Fruit fly (Drosophila melanogaster) whole organism, embryonic: ENCODE measurements around the gene Rchy1.

ENCODE experiments used
- Atf-2 ChIP-seq: fragments of 200-800 bp; sonication (Bioruptor generic); optimal IDR thresholded peaks from 2 replicates; lab custom pipeline; 2016; ENCODE audit warnings: missing biosample characterization, missing genetic modification characterization
- CG10321 ChIP-seq: fragments of 200-800 bp; sonication (Bioruptor generic); IDR thresholded peaks from 2 replicates; pipeline ENCODE4 v1.3.6; 2022; ENCODE audit warnings: missing biosample characterization, missing genetic modification characterization
- CG11093 ChIP-seq: fragments of 200-800 bp; sonication (Bioruptor generic); IDR thresholded peaks from 3 replicates; pipeline ENCODE4 v1.3.6; 2022; ENCODE audit warnings: missing biosample characterization, missing genetic modification characterization
- CG13123 ChIP-seq: fragments of 200-800 bp; sonication (Bioruptor generic); optimal IDR thresholded peaks from 2 replicates; lab custom pipeline; 2016; ENCODE audit warnings: missing biosample characterization, missing genetic modification characterization
- CG13296 ChIP-seq: fragments of 200-800 bp; sonication (Bioruptor generic); optimal IDR thresholded peaks from 3 replicates; lab custom pipeline; 2018; ENCODE audit warnings: missing biosample characterization, mild to moderate bottlenecking, missing genetic modification characterization
- CG13624 ChIP-seq: fragments of 200-800 bp; sonication (Bioruptor generic); optimal IDR thresholded peaks from 2 replicates; lab custom pipeline; 2016; ENCODE audit warnings: missing biosample characterization, missing genetic modification characterization
- CG14667 ChIP-seq: fragments of 200-800 bp; sonication (Bioruptor generic); IDR thresholded peaks from 2 replicates; pipeline ENCODE4 v1.3.6; 2022; ENCODE audit warnings: missing biosample characterization, missing genetic modification characterization
- CG17186 ChIP-seq: fragments of 200-800 bp; sonication (Bioruptor generic); optimal IDR thresholded peaks from 3 replicates; lab custom pipeline; 2017; ENCODE audit warnings: missing biosample characterization, missing genetic modification reagents, missing genetic modification characterization
- CG17385 ChIP-seq: fragments of 200-800 bp; sonication (Bioruptor generic); optimal IDR thresholded peaks from 3 replicates; lab custom pipeline; 2018; ENCODE audit warnings: missing biosample characterization, mild to moderate bottlenecking, missing genetic modification characterization
- CG1792 ChIP-seq: fragments of 200-800 bp; sonication (Bioruptor generic); optimal IDR thresholded peaks from 2 replicates; lab custom pipeline; 2016; ENCODE audit warnings: missing biosample characterization, missing genetic modification characterization
- CG18011 ChIP-seq: fragments of 200-800 bp; sonication (Bioruptor generic); optimal IDR thresholded peaks from 2 replicates; lab custom pipeline; 2017; ENCODE audit warnings: missing biosample characterization, missing genetic modification characterization, mild to moderate bottlenecking, moderate library complexity, missing genotype
- CG2120 ChIP-seq: fragments of 200-800 bp; sonication (Bioruptor generic); optimal IDR thresholded peaks from 3 replicates; lab custom pipeline; 2016; ENCODE audit warnings: missing biosample characterization, missing genetic modification characterization
- CG34224 ChIP-seq: fragments of 200-800 bp; sonication (Bioruptor generic); IDR thresholded peaks from 3 replicates; pipeline ENCODE4 v1.3.6; 2022; ENCODE audit warnings: missing biosample characterization, missing genetic modification characterization; ENCODE audit not compliant: partially characterized antibody
- CG3838 ChIP-seq: fragments of 200-800 bp; sonication (Bioruptor generic); optimal IDR thresholded peaks from 3 replicates; lab custom pipeline; 2016; ENCODE audit warnings: missing biosample characterization, missing genetic modification characterization
- CG4328 ChIP-seq: fragments of 200-800 bp; sonication (Bioruptor generic); optimal IDR thresholded peaks from 3 replicates; lab custom pipeline; 2017; ENCODE audit warnings: missing biosample characterization, missing genetic modification reagents, missing genetic modification characterization
- CG4424 ChIP-seq: fragments of 200-800 bp; sonication (Bioruptor generic); optimal IDR thresholded peaks from 3 replicates; lab custom pipeline; 2016; ENCODE audit warnings: missing biosample characterization, missing genetic modification characterization
- CG8388 ChIP-seq: fragments of 200-800 bp; sonication (Bioruptor generic); optimal IDR thresholded peaks from 2 replicates; lab custom pipeline; 2019; ENCODE audit warnings: missing biosample characterization, mild to moderate bottlenecking, missing genetic modification characterization, moderate library complexity
- CG9437 ChIP-seq: fragments of 200-800 bp; sonication (Bioruptor generic); optimal IDR thresholded peaks from 2 replicates; lab custom pipeline; 2018; ENCODE audit warnings: missing biosample characterization, mild to moderate bottlenecking, missing genetic modification characterization
- CG9609 ChIP-seq: fragments of 200-800 bp; sonication (Bioruptor generic); optimal IDR thresholded peaks from 3 replicates; lab custom pipeline; 2016; ENCODE audit warnings: missing biosample characterization, missing genetic modification characterization
- CG9797 ChIP-seq: fragments of 200-800 bp; sonication (Bioruptor generic); optimal IDR thresholded peaks from 3 replicates; lab custom pipeline; 2018; ENCODE audit warnings: missing biosample characterization, mild to moderate bottlenecking, missing genetic modification characterization
- CG9932 ChIP-seq: fragments of 200-800 bp; sonication (Bioruptor generic); IDR thresholded peaks from 2 replicates; pipeline ENCODE4 v1.3.6; 2022; ENCODE audit warnings: missing biosample characterization, missing genetic modification characterization
- D19B ChIP-seq: fragments of 200-800 bp; sonication (Bioruptor generic); optimal IDR thresholded peaks from 2 replicates; lab custom pipeline; 2017; ENCODE audit warnings: missing biosample characterization, mild to moderate bottlenecking, missing genetic modification characterization
- Dbx ChIP-seq: fragments of 200-800 bp; sonication (Bioruptor generic); IDR thresholded peaks from 3 replicates; pipeline ENCODE4 v1.3.6; 2022; ENCODE audit warnings: missing biosample characterization, missing genetic modification characterization
- Deaf1 ChIP-seq: fragments of 200-800 bp; optimal IDR thresholded peaks from 3 replicates; lab custom pipeline; 2019; ENCODE audit warnings: missing biosample characterization, mild to moderate bottlenecking, missing genetic modification characterization, moderate library complexity
- Dip2 ChIP-seq: fragments of 200-800 bp; sonication (Bioruptor generic); IDR thresholded peaks from 2 replicates; pipeline ENCODE4 v1.3.6; 2022; ENCODE audit warnings: missing biosample characterization, missing genetic modification characterization
- Doc2 ChIP-seq: fragments of 200-800 bp; sonication (Bioruptor generic); IDR thresholded peaks from 2 replicates; pipeline ENCODE4 v1.3.6; 2022; ENCODE audit warnings: missing biosample characterization, missing genetic modification characterization
- E2f2 ChIP-seq: fragments of 200-800 bp; sonication (Bioruptor generic); IDR thresholded peaks from 2 replicates; pipeline ENCODE4 v1.3.6; 2022; ENCODE audit warnings: missing biosample characterization, missing genetic modification characterization
- Hr3 ChIP-seq: fragments of 200-800 bp; sonication (Bioruptor generic); optimal IDR thresholded peaks from 3 replicates; lab custom pipeline; 2016; ENCODE audit warnings: missing biosample characterization, missing genetic modification characterization
- MTF-1 ChIP-seq: fragments of 200-800 bp; sonication (Bioruptor generic); optimal IDR thresholded peaks from 2 replicates; lab custom pipeline; 2018; ENCODE audit warnings: missing biosample characterization, mild to moderate bottlenecking, missing genetic modification characterization, borderline replicate concordance
- Myb ChIP-seq: fragments of 200-800 bp; sonication (Bioruptor generic); optimal IDR thresholded peaks from 2 replicates; lab custom pipeline; 2016; ENCODE audit warnings: missing biosample characterization, missing genetic modification characterization
- Nf-YA ChIP-seq: fragments of 200-800 bp; sonication (Bioruptor generic); IDR thresholded peaks from 2 replicates; pipeline ENCODE4 v1.3.6; 2022; ENCODE audit warnings: missing biosample characterization, missing genetic modification characterization
- Six4 ChIP-seq: fragments of 200-800 bp; sonication (Bioruptor generic); optimal IDR thresholded peaks from 2 replicates; lab custom pipeline; 2016; ENCODE audit warnings: missing biosample characterization, missing genetic modification characterization
- Trl ChIP-seq, 3 experiments: fragments of >200 bp in 2 of 3; fragments of 200-800 bp in 1 of 3; sonication (Bioruptor generic) in 1 of 3; optimal IDR thresholded peaks; 2 replicates in 1 of 3; 3 replicates in 2 of 3; lab custom pipeline; 2016 to 2017; ENCODE audit warnings: missing biosample characterization in 1 of 3, missing genetic modification characterization in 1 of 3
- Xrp1 ChIP-seq: fragments of 200-800 bp; sonication (Bioruptor generic); IDR thresholded peaks from 2 replicates; pipeline ENCODE4 v1.3.6; 2022; ENCODE audit warnings: missing biosample characterization, missing genetic modification characterization
- ara ChIP-seq: fragments of 200-800 bp; sonication (Bioruptor generic); IDR thresholded peaks from 2 replicates; pipeline ENCODE4 v1.3.6; 2022; ENCODE audit warnings: missing biosample characterization, missing genetic modification characterization
- chif ChIP-seq, 2 experiments: fragments of 200-800 bp; sonication (Bioruptor generic); optimal IDR thresholded peaks; 3 replicates each; lab custom pipeline; 2016; ENCODE audit warnings: missing biosample characterization in 2 of 2, missing genetic modification characterization in 2 of 2
- da ChIP-seq: fragments of 200-800 bp; sonication (Bioruptor generic); optimal IDR thresholded peaks from 2 replicates; lab custom pipeline; 2016; ENCODE audit warnings: missing biosample characterization, missing genetic modification characterization
- dmrt11E ChIP-seq: fragments of 200-800 bp; sonication (Bioruptor generic); optimal IDR thresholded peaks from 3 replicates; lab custom pipeline; 2018; ENCODE audit warnings: missing biosample characterization, mild to moderate bottlenecking, missing genetic modification characterization, moderate library complexity
- gce ChIP-seq: fragments of 200-800 bp; sonication (Bioruptor generic); IDR thresholded peaks from 3 replicates; pipeline ENCODE4 v1.3.6; 2022; ENCODE audit warnings: missing biosample characterization, missing genetic modification characterization
- hth ChIP-seq: fragments of >200 bp; optimal IDR thresholded peaks from 2 replicates; lab custom pipeline; 2017; ENCODE audit warnings: inconsistent platforms
- insv ChIP-seq, 2 experiments: fragments of 200-800 bp; sonication (Bioruptor generic); optimal IDR thresholded peaks; 3 replicates each; lab custom pipeline; 2016 to 2018; ENCODE audit warnings: missing biosample characterization in 2 of 2, missing genetic modification characterization in 2 of 2
- lov ChIP-seq, 2 experiments: fragments of 200-800 bp in 1 of 2; fragments of >200 bp in 1 of 2; sonication (Bioruptor generic) in 1 of 2; IDR thresholded peaks in 1 of 2; optimal IDR thresholded peaks in 1 of 2; 2 replicates in 1 of 2; 3 replicates in 1 of 2; pipeline versions ENCODE4 v1.3.6 to Lab custom; 2017 to 2022; ENCODE audit warnings: missing biosample characterization in 1 of 2, missing genetic modification characterization in 1 of 2
- salm ChIP-seq: fragments of 200-800 bp; sonication (Bioruptor generic); optimal IDR thresholded peaks from 2 replicates; lab custom pipeline; 2018; ENCODE audit warnings: missing biosample characterization, mild to moderate bottlenecking, missing genetic modification characterization
- sima ChIP-seq: fragments of 200-800 bp; sonication (Bioruptor generic); optimal IDR thresholded peaks from 2 replicates; lab custom pipeline; 2016; ENCODE audit warnings: missing biosample characterization, missing genetic modification characterization
- sisA ChIP-seq: fragments of 200-800 bp; sonication (Bioruptor generic); IDR thresholded peaks from 2 replicates; pipeline ENCODE4 v1.3.6; 2022; ENCODE audit warnings: missing biosample characterization, missing genetic modification characterization
- slbo ChIP-seq: fragments of 200-800 bp; sonication (Bioruptor generic); IDR thresholded peaks from 2 replicates; pipeline ENCODE4 v1.3.6; 2022; ENCODE audit warnings: missing biosample characterization, missing genetic modification characterization
- stwl ChIP-seq: fragments of 200-800 bp; sonication (Bioruptor generic); optimal IDR thresholded peaks from 3 replicates; lab custom pipeline; 2018; ENCODE audit warnings: missing biosample characterization, mild to moderate bottlenecking, missing genetic modification characterization, moderate library complexity
- zen ChIP-seq: fragments of 200-800 bp; sonication (Bioruptor generic); optimal IDR thresholded peaks from 3 replicates; lab custom pipeline; 2018; ENCODE audit warnings: missing biosample characterization, mild to moderate bottlenecking, missing genetic modification characterization, moderate library complexity

Gene Rchy1

DNA sequence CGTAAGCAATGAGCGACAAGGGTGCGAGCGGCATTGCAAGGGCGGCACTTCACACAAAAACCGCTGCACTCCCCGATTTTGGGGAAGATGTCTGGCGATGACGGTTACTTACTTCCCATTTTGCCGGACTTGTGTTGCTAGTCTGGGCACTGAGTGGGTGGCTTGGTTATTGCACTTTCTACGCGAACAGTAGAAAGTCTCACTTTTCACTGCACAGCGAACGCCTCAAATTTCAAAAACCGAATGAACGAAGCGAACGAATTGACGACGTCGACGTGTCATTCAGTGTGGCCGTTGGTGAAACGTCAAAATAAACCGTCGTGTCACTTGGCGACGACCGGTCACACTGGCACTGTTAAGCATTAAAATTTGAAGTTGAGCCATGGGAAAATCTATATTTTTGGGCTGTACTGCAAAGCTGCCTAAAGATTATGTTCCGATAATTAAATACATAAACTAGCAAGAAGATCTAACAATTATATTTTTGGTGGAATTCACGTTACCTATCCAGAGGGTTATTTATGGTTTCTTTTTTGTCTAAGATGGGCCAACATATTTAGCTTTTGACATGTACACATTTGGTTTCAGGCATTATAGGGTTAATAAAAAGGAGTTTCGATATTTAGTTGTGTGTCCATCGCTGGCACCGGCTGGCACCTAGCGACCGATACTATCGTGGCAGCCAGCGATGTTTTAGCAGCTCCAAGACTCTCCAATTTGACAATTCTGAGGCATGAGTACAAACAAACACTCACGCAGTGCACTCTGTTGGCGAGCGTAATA lies 14.9 kb upstream of the Rchy1 start, which contains the start of the genes Sec61alpha and Daxx (continued):
- peak; percentile 64 for TF ChIP-seq CG8388 (GFP tag; lab: Kevin White, UChicago)
- TF ChIP-seq CG9932 (GFP tag; lab: Robert Waterston, UW): peak; percentile 96
- peak; percentile 37 for TF ChIP-seq sima (GFP tag; lab: Kevin White, UChicago)
- peak; percentile 22 for TF ChIP-seq CG9437 (GFP tag; lab: Kevin White, UChicago)
- peak; percentile 77 for TF ChIP-seq da (GFP tag; lab: Kevin White, UChicago)
- peak; percentile 95 for TF ChIP-seq CG9797 (GFP tag; lab: Kevin White, UChicago)
- TF ChIP-seq CG3838 (GFP tag; lab: Kevin White, UChicago): peak; percentile 67
- TF ChIP-seq dmrt11E (tag; lab: Kevin White, UChicago): peak; percentile 74
- TF ChIP-seq CG14667 (GFP tag; lab: Robert Waterston, UW): peak; percentile 80
- TF ChIP-seq chif (GFP tag; optimal IDR thresholded peaks at IDR 0.05; lab: Kevin White, UChicago): peak; percentile 85 to 88
- peak; percentile 79 for TF ChIP-seq CG17186
- peak; percentile 89 for TF ChIP-seq CG9609 (GFP tag; lab: Kevin White, UChicago)
- TF ChIP-seq Myb (GFP tag; lab: Kevin White, UChicago): peak; percentile 80
- peak in 1 of 2 experiments; percentile 69 for TF ChIP-seq insv (GFP tag; optimal IDR thresholded peaks at IDR 0.05; lab: Kevin White, UChicago)
- peak; percentile 67 for TF ChIP-seq Six4 (GFP tag; lab: Kevin White, UChicago)
- TF ChIP-seq CG13296 (GFP tag; lab: Kevin White, UChicago): peak; percentile 76
- TF ChIP-seq MTF-1: no peak
- TF ChIP-seq Dbx (GFP tag; lab: Robert Waterston, UW): peak; percentile 94
- peak; percentile 68; the same call in 1 of the 2 replicates for TF ChIP-seq Nf-YA (GFP tag; lab: Robert Waterston, UW)
- peak; percentile 58 for TF ChIP-seq CG17385 (GFP tag; lab: Kevin White, UChicago)
- TF ChIP-seq salm (tag; lab: Kevin White, UChicago): peak; percentile 55
- peak; percentile 99 for TF ChIP-seq CG34224
- peak; percentile 63; the same call in 1 of the 2 replicates for TF ChIP-seq Doc2
- peak; percentile 82 for TF ChIP-seq Xrp1 (GFP tag; lab: Robert Waterston, UW)
- peak; percentile 84 for TF ChIP-seq ara (GFP tag; lab: Robert Waterston, UW)
- peak; percentile 95 for TF ChIP-seq CG2120 (GFP tag; lab: Kevin White, UChicago)
- TF ChIP-seq CG4424 (GFP tag; lab: Kevin White, UChicago): peak; percentile 85
- peak; percentile 65 for TF ChIP-seq CG4328 (GFP tag; lab: Kevin White, UChicago)
- TF ChIP-seq Hr3: peak; percentile 87
- TF ChIP-seq CG11093 (GFP tag; lab: Robert Waterston, UW): peak; percentile 60; the same call in 1 of the 3 replicates
- TF ChIP-seq slbo: peak; percentile 93
- TF ChIP-seq CG18011 (GFP tag; lab: Kevin White, UChicago): peak; percentile 95
- no peak for TF ChIP-seq hth (lab: Kevin White, UChicago)
- TF ChIP-seq sisA: peak; percentile 89
- peak; percentile 80 for TF ChIP-seq CG13123 (GFP tag; lab: Kevin White, UChicago)
- peak; percentile 97 for TF ChIP-seq Deaf1
- TF ChIP-seq Atf-2 (GFP tag; lab: Kevin White, UChicago): peak; percentile 81
- TF ChIP-seq CG10321 (GFP tag; lab: Robert Waterston, UW): peak; percentile 46; the same call in 1 of the 2 replicates
- peak; percentile 69 for TF ChIP-seq D19B (GFP tag; lab: Kevin White, UChicago)
- TF ChIP-seq CG1792 (GFP tag; lab: Kevin White, UChicago): peak; percentile 71
- no peak for TF ChIP-seq Trl (optimal IDR thresholded peaks at IDR 0.05; lab: Kevin White, UChicago)
- peak; percentile 91 for TF ChIP-seq Trl (GFP tag; optimal IDR thresholded peaks at IDR 0.05; lab: Kevin White, UChicago)
- TF ChIP-seq zen (tag; lab: Kevin White, UChicago): peak; percentile 73
- no peak for TF ChIP-seq lov (optimal IDR thresholded peaks at IDR 0.05; lab: Kevin White, UChicago)
- TF ChIP-seq lov (GFP tag; IDR thresholded peaks at IDR 0.05; lab: Robert Waterston, UW): 0 out of 3 replicates have a peak, but pooled peaks have one; percentile 61
- TF ChIP-seq Dip2 (GFP tag; lab: Robert Waterston, UW): no peak
- TF ChIP-seq CG13624 (GFP tag; lab: Kevin White, UChicago): peak; percentile 91
- peak; percentile 71 for TF ChIP-seq stwl (tag; lab: Kevin White, UChicago)
- TF ChIP-seq E2f2 (GFP tag; lab: Robert Waterston, UW): peak; percentile 69
- peak; percentile 50; the same call in 1 of the 3 replicates for TF ChIP-seq gce (GFP tag; lab: Robert Waterston, UW)
